Worm (Caenorhabditis elegans): Measurements from ENCODE around the gene glb-9.

DNA sequence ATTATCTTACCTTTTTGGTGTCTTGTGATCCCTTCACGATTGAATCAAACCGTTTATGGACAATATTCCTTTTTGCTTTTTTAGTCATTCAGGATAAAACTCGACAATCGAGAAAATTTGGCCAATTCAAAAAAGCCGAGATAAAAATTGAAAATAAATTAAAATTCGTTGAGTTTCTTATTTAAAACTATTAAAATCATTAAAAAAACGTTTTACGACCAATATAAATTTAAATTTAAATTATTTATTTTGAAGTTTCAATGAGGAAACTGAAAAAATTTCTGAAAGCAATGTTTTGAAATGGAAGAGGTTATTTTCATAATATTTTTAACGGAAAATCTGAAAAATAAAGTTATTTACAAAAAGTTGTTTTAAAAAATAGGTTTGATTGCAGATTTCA is 4.2 kb upstream of the glb-9 start, which contains the start of gene ZK1290.15:
- TF ChIP-seq nhr-10 (tag; optimal IDR thresholded peaks at IDR 0.05): no peak
- TF ChIP-seq skn-1 (tag; optimal IDR thresholded peaks at IDR 0.05): no peak
- TF ChIP-seq unc-62 (GFP tag; optimal IDR thresholded peaks at IDR 0.05): no peak
- no peak for TF ChIP-seq elt-3 (tag; optimal IDR thresholded peaks at IDR 0.05)
- no peak for TF ChIP-seq lin-39 (tag; optimal IDR thresholded peaks at IDR 0.05)
- no peak for TF ChIP-seq alr-1 (tag; optimal IDR thresholded peaks at IDR 0.05)
- TF ChIP-seq nhr-77 (tag; optimal IDR thresholded peaks at IDR 0.05): no peak
- TF ChIP-seq Y55F3AM.14 (GFP tag; optimal IDR thresholded peaks at IDR 0.05): no peak
- TF ChIP-seq ZK546.5 (tag; optimal IDR thresholded peaks at IDR 0.05): no peak
- TF ChIP-seq dmd-4 (tag; optimal IDR thresholded peaks at IDR 0.05): no peak
